Worm (Caenorhabditis elegans): Measurements from ENCODE around the gene pkc-3.

ce11 chrII:5388786-5389421 is 9.1 kb downstream of the pkc-3 start, which contains the start of gene rsp-4:
- no peak for TF ChIP-seq snpc-4 (tag; optimal IDR thresholded peaks at IDR 0.05)
- TF ChIP-seq lin-13 (tag; optimal IDR thresholded peaks at IDR 0.05), result no peak
